Worm (Caenorhabditis elegans): ENCODE results near the gene C31C9.6.

C31C9.6 gene

ce11 chrII:13630690-13631089 is 31.2 kb downstream of the C31C9.6 start, which contains the start of the genes gst-17 and gst-18:
gst-17 (minus strand) TSS chrII:13630790.
gst-18 (minus strand) TSS chrII:13630887.
- no peak for TF ChIP-seq flt-1 (GFP tag; IDR thresholded peaks at IDR 0.05)
- no peak for TF ChIP-seq ref-1 (GFP tag; conservative IDR thresholded peaks at IDR 0.05)
- TF ChIP-seq klf-2 (GFP tag; conservative IDR thresholded peaks at IDR 0.05): no peak
- no peak for TF ChIP-seq T22C8.4 (GFP tag; IDR thresholded peaks at IDR 0.05)
- TF ChIP-seq tab-1 (GFP tag; IDR thresholded peaks at IDR 0.05): no peak
- TF ChIP-seq ztf-29 (GFP tag; IDR thresholded peaks at IDR 0.05): no peak
- TF ChIP-seq cog-1 (tag; optimal IDR thresholded peaks at IDR 0.05): no peak
- TF ChIP-seq ztf-23 (GFP tag; IDR thresholded peaks at IDR 0.05): no peak
- TF ChIP-seq med-1 (GFP tag; optimal IDR thresholded peaks at IDR 0.05; ENCODE audit: insufficient read depth): no peak

DNA sequence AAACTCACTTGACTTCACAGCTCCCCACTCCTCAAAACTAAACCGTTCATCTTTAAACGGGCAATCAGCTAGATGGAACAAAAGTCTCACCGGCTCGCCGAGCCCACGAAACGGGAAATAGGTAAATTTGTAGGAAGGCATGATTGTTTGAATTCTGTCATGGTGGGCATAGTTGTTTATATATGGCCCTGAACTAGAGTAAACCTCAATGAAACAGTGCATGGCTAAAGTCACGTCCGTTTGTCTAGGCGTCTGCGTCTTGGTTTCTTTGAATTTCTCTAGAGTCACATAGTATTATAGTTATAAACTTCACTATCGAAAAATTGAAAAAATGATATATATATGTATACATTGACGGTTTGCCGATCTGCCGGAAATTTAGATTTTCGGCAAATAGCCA is 34.9 kb downstream of the C31C9.6 start, which contains the start of gene gst-19:
gst-19 (minus strand) TSS at position 145 of the 400 bp plus-strand sequence.
- TF ChIP-seq ref-1 (GFP tag; conservative IDR thresholded peaks at IDR 0.05) (no peak), klf-2 (GFP tag; conservative IDR thresholded peaks at IDR 0.05) (no peak), cog-1 (tag; optimal IDR thresholded peaks at IDR 0.05) (no peak), ztf-23 (GFP tag; IDR thresholded peaks at IDR 0.05) (no peak), med-1 (GFP tag; optimal IDR thresholded peaks at IDR 0.05; ENCODE audit: insufficient read depth) (no peak), T22C8.4 (GFP tag; IDR thresholded peaks at IDR 0.05) (no peak), flt-1 (GFP tag; IDR thresholded peaks at IDR 0.05) (no peak)

ce11 chrII:13624330-13624729 is 37.6 kb downstream of the C31C9.6 start, which contains the start of gene gst-16:
gst-16 (minus strand) TSS chrII:13624440.
- TF ChIP-seq T22C8.4 (GFP tag; IDR thresholded peaks at IDR 0.05) (no peak), tab-1 (GFP tag; IDR thresholded peaks at IDR 0.05) (no peak), ztf-23 (GFP tag; IDR thresholded peaks at IDR 0.05) (no peak), med-1 (GFP tag; optimal IDR thresholded peaks at IDR 0.05; ENCODE audit: insufficient read depth) (no peak), klf-2 (GFP tag; conservative IDR thresholded peaks at IDR 0.05) (no peak), cog-1 (tag; optimal IDR thresholded peaks at IDR 0.05) (no peak), ref-1 (GFP tag; conservative IDR thresholded peaks at IDR 0.05) (no peak), ztf-29 (GFP tag; IDR thresholded peaks at IDR 0.05) (no peak), flt-1 (GFP tag; IDR thresholded peaks at IDR 0.05) (no peak)

DNA sequence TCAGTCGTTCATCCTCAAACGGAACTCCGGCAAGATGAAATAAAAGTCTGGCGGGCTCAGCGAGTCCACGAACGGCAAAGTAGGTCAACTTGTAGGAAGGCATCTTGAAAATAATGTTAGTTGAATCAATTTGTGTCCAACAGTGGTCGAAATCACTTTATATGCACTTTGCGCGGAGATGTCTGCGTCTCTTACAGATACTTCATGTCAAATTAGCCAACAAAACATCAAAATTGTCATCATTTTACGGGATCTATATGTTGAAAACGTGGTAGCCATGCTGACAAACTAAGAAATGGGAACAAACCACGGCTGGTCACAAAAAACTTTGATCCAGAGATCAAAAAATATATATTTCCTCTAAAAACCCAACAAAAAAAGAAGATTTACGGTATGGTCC is 44.1 kb downstream of the C31C9.6 start, which contains the start of gene gst-12:
gst-12 (minus strand) TSS at position 254 of the 400 bp plus-strand sequence.
- TF ChIP-seq ztf-23 (GFP tag; IDR thresholded peaks at IDR 0.05) (no peak), cog-1 (tag; optimal IDR thresholded peaks at IDR 0.05) (no peak), klf-2 (GFP tag; conservative IDR thresholded peaks at IDR 0.05) (no peak)

DNA sequence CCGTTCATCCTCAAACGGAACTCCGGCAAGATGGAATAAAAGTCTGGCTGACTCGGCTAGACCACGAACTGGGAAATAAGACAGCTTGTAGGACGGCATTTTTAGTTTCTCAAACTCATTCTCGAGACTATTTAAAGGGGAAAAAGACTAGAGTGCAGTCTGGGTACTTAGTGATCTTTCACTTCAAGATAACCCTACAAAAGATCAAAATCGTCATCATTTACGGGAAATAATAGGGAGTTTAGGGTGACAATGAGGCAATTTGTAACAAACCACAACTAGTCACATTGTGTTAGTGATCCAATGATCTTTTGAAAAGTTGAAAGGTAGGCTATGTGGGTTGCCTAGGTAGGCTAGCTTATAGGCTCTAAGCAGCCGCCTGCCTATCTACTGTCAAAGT is 45.9 kb downstream of the C31C9.6 start, which contains the start of gene gst-14:
gst-14 (minus strand) TSS at position 101 of the 400 bp plus-strand sequence.
- no peak for TF ChIP-seq cog-1 (tag; optimal IDR thresholded peaks at IDR 0.05)
- no peak for TF ChIP-seq flt-1 (GFP tag; IDR thresholded peaks at IDR 0.05)
- TF ChIP-seq med-1 (GFP tag; optimal IDR thresholded peaks at IDR 0.05; ENCODE audit: insufficient read depth): no peak
- no peak for TF ChIP-seq tab-1 (GFP tag; IDR thresholded peaks at IDR 0.05)
- TF ChIP-seq T22C8.4 (GFP tag; IDR thresholded peaks at IDR 0.05): no peak
- TF ChIP-seq ztf-29 (GFP tag; IDR thresholded peaks at IDR 0.05): no peak
- no peak for TF ChIP-seq ztf-23 (GFP tag; IDR thresholded peaks at IDR 0.05)
- TF ChIP-seq klf-2 (GFP tag; conservative IDR thresholded peaks at IDR 0.05): no peak
- no peak for TF ChIP-seq ref-1 (GFP tag; conservative IDR thresholded peaks at IDR 0.05)

DNA sequence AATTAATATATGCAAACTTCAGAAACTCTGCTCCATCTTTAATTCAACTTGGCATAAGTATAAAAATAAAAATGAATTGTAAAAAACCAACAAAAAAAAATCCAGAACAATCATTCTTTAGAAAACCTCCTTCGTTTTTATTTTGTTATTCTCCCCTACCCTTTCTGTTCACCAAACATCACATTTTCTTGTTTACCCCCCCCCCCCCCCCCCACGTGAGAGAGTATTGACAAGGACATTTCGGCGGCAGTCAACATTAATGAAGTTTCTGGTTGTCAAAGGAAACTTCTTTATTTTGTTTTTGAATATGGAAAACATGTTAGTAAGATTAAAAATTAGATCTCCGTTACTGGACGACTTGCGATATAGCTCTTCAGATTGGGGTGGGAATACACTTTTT is 47.4 kb downstream of the C31C9.6 start:
- TF ChIP-seq flt-1 (GFP tag; IDR thresholded peaks at IDR 0.05): no peak
- TF ChIP-seq tab-1 (GFP tag; IDR thresholded peaks at IDR 0.05): no peak
- TF ChIP-seq cog-1 (tag; optimal IDR thresholded peaks at IDR 0.05): no peak
- TF ChIP-seq med-1 (GFP tag; optimal IDR thresholded peaks at IDR 0.05; ENCODE audit: insufficient read depth): no peak
- no peak for TF ChIP-seq ref-1 (GFP tag; conservative IDR thresholded peaks at IDR 0.05)
- no peak for TF ChIP-seq klf-2 (GFP tag; conservative IDR thresholded peaks at IDR 0.05)
- no peak for TF ChIP-seq ztf-23 (GFP tag; IDR thresholded peaks at IDR 0.05)
- no peak for TF ChIP-seq T22C8.4 (GFP tag; IDR thresholded peaks at IDR 0.05)
- no peak for TF ChIP-seq ztf-29 (GFP tag; IDR thresholded peaks at IDR 0.05)

ce11 chrII:13613096-13613495 is 48.8 kb downstream of the C31C9.6 start, which contains the start of gene gst-15:
gst-15 (minus strand) TSS chrII:13613196.
- TF ChIP-seq ref-1 (GFP tag; conservative IDR thresholded peaks at IDR 0.05) (no peak), T22C8.4 (GFP tag; IDR thresholded peaks at IDR 0.05) (no peak), ztf-29 (GFP tag; IDR thresholded peaks at IDR 0.05) (no peak), cog-1 (tag; optimal IDR thresholded peaks at IDR 0.05) (no peak), flt-1 (GFP tag; IDR thresholded peaks at IDR 0.05) (no peak), klf-2 (GFP tag; conservative IDR thresholded peaks at IDR 0.05) (no peak), ztf-23 (GFP tag; IDR thresholded peaks at IDR 0.05) (no peak), med-1 (GFP tag; optimal IDR thresholded peaks at IDR 0.05; ENCODE audit: insufficient read depth) (no peak), tab-1 (GFP tag; IDR thresholded peaks at IDR 0.05) (no peak)

ce11 chrII:13611186-13611585 is 50.7 kb downstream of the C31C9.6 start, which contains the start of gene gst-24:
gst-24 (minus strand) TSS chrII:13611366.
- TF ChIP-seq cog-1 (tag; optimal IDR thresholded peaks at IDR 0.05): no peak
- TF ChIP-seq T22C8.4 (GFP tag; IDR thresholded peaks at IDR 0.05): no peak
- TF ChIP-seq ztf-29 (GFP tag; IDR thresholded peaks at IDR 0.05): no peak
- no peak for TF ChIP-seq flt-1 (GFP tag; IDR thresholded peaks at IDR 0.05)
- TF ChIP-seq klf-2 (GFP tag; conservative IDR thresholded peaks at IDR 0.05): no peak

- TF ChIP-seq cog-1 (tag; optimal IDR thresholded peaks at IDR 0.05): no peak
- TF ChIP-seq flt-1 (GFP tag; IDR thresholded peaks at IDR 0.05): no peak
- TF ChIP-seq klf-2 (GFP tag; conservative IDR thresholded peaks at IDR 0.05): no peak
- TF ChIP-seq ztf-23 (GFP tag; IDR thresholded peaks at IDR 0.05): no peak
- TF ChIP-seq ref-1 (GFP tag; conservative IDR thresholded peaks at IDR 0.05): no peak
- no peak for TF ChIP-seq ztf-29 (GFP tag; IDR thresholded peaks at IDR 0.05)
- TF ChIP-seq T22C8.4 (GFP tag; IDR thresholded peaks at IDR 0.05): no peak
- TF ChIP-seq med-1 (GFP tag; optimal IDR thresholded peaks at IDR 0.05; ENCODE audit: insufficient read depth): no peak
Observed at ce11 chrII:13609655-13610054, 52.2 kb downstream of the C31C9.6 start, which contains the start of gene gst-20. gst-20 (minus strand) TSS chrII:13609824.
